Worm (Caenorhabditis elegans): Measurements from ENCODE around the gene C56G2.5.

ce11 chrIII:6350424-6350823 lies 26.4 kb upstream of the C56G2.5 start:
- TF ChIP-seq unc-39 (tag; optimal IDR thresholded peaks at IDR 0.05) (no peak), nhr-6 (tag; optimal IDR thresholded peaks at IDR 0.05) (no peak), elt-1 (tag; optimal IDR thresholded peaks at IDR 0.05) (no peak), nhr-77 (tag; optimal IDR thresholded peaks at IDR 0.05) (no peak), zag-1 (tag; optimal IDR thresholded peaks at IDR 0.05) (no peak)

Data from whole organism, L2 larva.